Fruit fly (Drosophila melanogaster) whole organism, pupa: Measurements from ENCODE around the gene CG11151.

Source experiments
- CG10348 ChIP-seq: fragments of 200-800 bp; sonication (Bioruptor generic); IDR thresholded peaks from 2 replicates; pipeline ENCODE4 v1.3.6; 2022; ENCODE audit warnings: missing biosample characterization, missing genetic modification characterization
- CG12605 ChIP-seq: fragments of 200-800 bp; sonication (Bioruptor generic); IDR thresholded peaks from 2 replicates; pipeline ENCODE4 v1.3.6; 2022; ENCODE audit warnings: missing biosample characterization, missing genetic modification characterization
- CG13204 ChIP-seq: fragments of 200-800 bp; sonication (Bioruptor generic); optimal IDR thresholded peaks from 2 replicates; lab custom pipeline; 2018; ENCODE audit warnings: missing biosample characterization, mild to moderate bottlenecking, missing genetic modification characterization, moderate library complexity
- CG14655 ChIP-seq: fragments of 200-800 bp; sonication (Bioruptor generic); optimal IDR thresholded peaks from 3 replicates; lab custom pipeline; 2017; ENCODE audit warnings: mild to moderate bottlenecking, missing biosample characterization, missing genetic modification reagents, missing genetic modification characterization
- CG15710 ChIP-seq: fragments of 200-800 bp; sonication (Bioruptor generic); optimal IDR thresholded peaks from 2 replicates; lab custom pipeline; 2018; ENCODE audit warnings: missing biosample characterization, mild to moderate bottlenecking, missing genetic modification characterization, moderate library complexity
- CG17806 ChIP-seq: fragments of 200-800 bp; sonication (Bioruptor generic); optimal IDR thresholded peaks from 2 replicates; lab custom pipeline; 2018; ENCODE audit warnings: missing biosample characterization, mild to moderate bottlenecking, missing genetic modification characterization, moderate library complexity
- CG32121 ChIP-seq: fragments of 200-800 bp; sonication (Bioruptor generic); IDR thresholded peaks from 2 replicates; pipeline ENCODE4 v1.3.6; 2022; ENCODE audit warnings: missing biosample characterization, missing genetic modification characterization
- CG34367 ChIP-seq: fragments of 200-800 bp; sonication (Bioruptor generic); optimal IDR thresholded peaks from 2 replicates; lab custom pipeline; 2018; ENCODE audit warnings: missing biosample characterization, mild to moderate bottlenecking, missing genetic modification characterization
- CG4496 ChIP-seq: fragments of 200-800 bp; sonication (Bioruptor generic); IDR thresholded peaks from 3 replicates; pipeline ENCODE4 v1.3.6; 2022; ENCODE audit warnings: missing biosample characterization, missing genetic modification characterization
- CG8159 ChIP-seq: fragments of 200-800 bp; sonication (Bioruptor generic); optimal IDR thresholded peaks from 3 replicates; lab custom pipeline; 2018; ENCODE audit warnings: missing biosample characterization, mild to moderate bottlenecking, missing genetic modification characterization, moderate library complexity
- CG8301 ChIP-seq: fragments of 200-800 bp; sonication (Bioruptor generic); optimal IDR thresholded peaks from 2 replicates; lab custom pipeline; 2018; ENCODE audit warnings: missing biosample characterization, mild to moderate bottlenecking, missing genetic modification characterization
- CG9948 ChIP-seq: fragments of 200-800 bp; sonication (Bioruptor generic); optimal IDR thresholded peaks from 2 replicates; lab custom pipeline; 2018; ENCODE audit warnings: missing biosample characterization, mild to moderate bottlenecking, missing genetic modification characterization, moderate library complexity
- D1 ChIP-seq: fragments of 200-800 bp; sonication (Bioruptor generic); optimal IDR thresholded peaks from 2 replicates; lab custom pipeline; 2018; ENCODE audit warnings: missing biosample characterization, mild to moderate bottlenecking, missing genetic modification characterization, moderate library complexity
- EcR ChIP-seq: fragments of 200-800 bp; sonication (Bioruptor generic); optimal IDR thresholded peaks from 3 replicates; lab custom pipeline; 2019; ENCODE audit warnings: missing biosample characterization, missing genetic modification characterization, mild to moderate bottlenecking, moderate library complexity, missing genetic modification reagents
- Ets98B ChIP-seq: fragments of 200-800 bp; sonication (Bioruptor generic); IDR thresholded peaks from 2 replicates; pipeline ENCODE4 v1.3.6; 2022; ENCODE audit warnings: missing biosample characterization, missing genetic modification characterization
- Pif1A ChIP-seq: fragments of 200-800 bp; sonication (Bioruptor generic); optimal IDR thresholded peaks from 3 replicates; lab custom pipeline; 2016; ENCODE audit warnings: missing biosample characterization, missing genetic modification characterization
- Pif1B ChIP-seq: fragments of 200-800 bp; sonication (Bioruptor generic); optimal IDR thresholded peaks from 3 replicates; lab custom pipeline; 2016; ENCODE audit warnings: missing biosample characterization, missing genetic modification characterization
- Snoo ChIP-seq: fragments of 200-800 bp; sonication (Bioruptor generic); optimal IDR thresholded peaks from 3 replicates; lab custom pipeline; 2017; ENCODE audit warnings: missing biosample characterization, mild to moderate bottlenecking, missing genetic modification characterization, inconsistent platforms
- fd96Ca ChIP-seq: fragments of 200-800 bp; sonication (Bioruptor generic); IDR thresholded peaks from 3 replicates; pipeline ENCODE4 v1.3.6; 2022; ENCODE audit warnings: missing biosample characterization, missing genetic modification characterization
- gl ChIP-seq: fragments of 200-800 bp; sonication (Bioruptor generic); optimal IDR thresholded peaks from 2 replicates; lab custom pipeline; 2018; ENCODE audit warnings: missing biosample characterization, mild to moderate bottlenecking, missing genetic modification characterization
- rn ChIP-seq: fragments of 200-800 bp; sonication (Bioruptor generic); IDR thresholded peaks from 2 replicates; pipeline ENCODE4 v1.3.6; 2022; ENCODE audit warnings: missing biosample characterization, missing genetic modification characterization

CG11151 gene

DNA sequence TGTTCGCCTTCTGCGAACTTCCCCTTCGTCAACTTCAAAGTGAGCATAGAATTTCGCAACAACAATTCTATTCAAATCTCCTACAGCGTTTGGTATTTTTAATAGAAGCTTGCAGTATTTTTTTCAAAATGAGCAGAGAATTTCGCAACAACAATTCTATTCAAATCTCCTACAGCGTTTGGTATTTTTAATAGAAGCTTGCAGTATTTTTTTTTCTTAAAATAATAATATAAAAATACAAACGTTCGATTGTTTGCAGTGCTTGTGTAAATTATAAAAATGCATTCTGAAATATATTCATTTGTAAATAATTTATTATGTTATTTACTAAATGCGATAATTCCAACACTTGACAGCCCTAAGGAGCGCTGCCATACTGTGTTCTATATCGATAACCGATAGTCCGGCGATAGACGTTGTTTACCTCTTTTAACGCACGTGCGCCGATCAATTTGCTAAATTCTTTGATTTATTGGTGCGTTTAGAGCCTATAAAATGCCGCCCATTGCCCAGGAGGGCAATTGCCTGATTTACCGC, 17.3 kb downstream of the CG11151 start, which contains the start of the genes CG32625 and Rtc1:
TSS of gene CG32625 (minus strand) at position 51 of the 537 bp plus-strand sequence.
TSS of gene Rtc1 (plus strand) at position 404 of the 537 bp plus-strand sequence.
- peak; percentile 42; the same call in 1 of the 2 replicates for TF ChIP-seq Ets98B (GFP tag; lab: Robert Waterston, UW)
- TF ChIP-seq Snoo, result no peak
- TF ChIP-seq CG12605 (GFP tag; lab: Robert Waterston, UW), result no peak
- peak; percentile 7 for TF ChIP-seq CG8159 (tag; lab: Kevin White, UChicago)
- TF ChIP-seq CG17806 (tag; lab: Kevin White, UChicago), result peak; percentile 24
- TF ChIP-seq Pif1A, result peak; percentile 2
- TF ChIP-seq CG15710, result peak; percentile 20

DNA sequence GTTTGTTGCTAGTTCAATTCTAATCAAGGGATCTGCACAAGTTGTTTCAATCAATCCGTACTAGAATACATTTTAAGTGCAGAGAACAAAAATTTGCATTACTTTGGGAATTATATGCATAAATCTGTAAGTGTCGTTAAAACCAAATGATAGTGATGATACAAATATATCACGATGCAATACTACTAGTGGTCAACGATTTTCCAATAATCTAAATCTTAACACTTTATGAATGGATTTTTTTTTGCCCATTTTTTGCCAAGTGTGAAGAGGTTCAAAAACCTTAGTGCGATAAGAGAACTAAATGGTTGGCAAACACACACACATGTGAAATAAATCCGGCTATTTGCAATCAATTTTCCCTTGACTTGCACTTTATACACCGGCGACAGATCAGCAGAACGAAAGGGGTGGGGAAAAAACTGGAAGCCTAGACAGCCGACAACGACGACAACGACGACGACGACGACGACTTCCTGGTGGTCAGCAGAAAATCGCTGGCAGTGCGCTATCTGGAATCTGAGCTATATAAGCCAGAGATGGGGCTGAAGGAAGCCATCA, 19.5 kb downstream of the CG11151 start, which contains the start of gene Yp3:
TSS of gene Yp3 (plus strand) at position 558 of the 561 bp plus-strand sequence.
- TF ChIP-seq CG8159 (tag; lab: Kevin White, UChicago) (no peak), fd96Ca (no peak), CG10348 (GFP tag; lab: Robert Waterston, UW) (no peak), D1 (tag; lab: Kevin White, UChicago) (no peak), Pif1B (GFP tag; lab: Kevin White, UChicago) (no peak), CG12605 (GFP tag; lab: Robert Waterston, UW) (no peak), Pif1A (no peak), CG14655 (GFP tag; lab: Kevin White, UChicago) (no peak), CG15710 (no peak), rn (GFP tag; lab: Robert Waterston, UW) (no peak), CG34367 (tag; lab: Kevin White, UChicago) (no peak), CG32121 (GFP tag; lab: Robert Waterston, UW) (no peak), Snoo (no peak), CG4496 (GFP tag; lab: Robert Waterston, UW) (no peak), CG8301 (tag; lab: Kevin White, UChicago) (no peak), CG9948 (tag; lab: Kevin White, UChicago) (no peak), Ets98B (GFP tag; lab: Robert Waterston, UW) (no peak)

DNA sequence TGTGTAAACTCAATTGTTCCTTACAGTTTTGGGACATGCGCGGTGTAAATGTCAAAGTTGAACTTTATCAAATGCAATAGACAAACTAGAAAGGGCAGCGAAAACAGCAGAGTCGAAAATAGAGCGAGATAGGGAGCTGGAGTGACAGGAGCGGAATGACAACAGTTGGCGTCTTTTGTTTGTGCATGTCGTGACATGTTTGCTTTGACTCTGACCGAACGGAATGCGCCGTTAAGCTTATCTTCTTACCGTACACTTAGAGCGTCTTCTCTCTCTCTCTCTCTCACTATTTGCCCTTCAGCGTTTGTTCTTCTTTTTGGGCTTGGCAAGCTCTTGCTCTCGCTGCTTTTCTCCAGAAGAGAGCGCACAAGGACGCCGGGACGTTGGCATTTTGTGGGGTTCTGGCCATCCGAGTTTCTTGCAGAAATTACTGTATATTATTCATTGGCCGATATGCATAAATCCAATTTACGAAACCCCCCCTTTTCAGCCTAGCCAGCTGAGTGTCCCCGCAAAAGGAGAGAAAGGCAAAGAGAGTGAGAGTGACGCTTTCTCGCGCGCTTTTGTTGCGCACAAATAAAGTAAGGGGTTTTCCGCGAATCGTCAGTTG, 22.3 kb downstream of the CG11151 start:
- TF ChIP-seq CG9948 (tag; lab: Kevin White, UChicago) (no peak), gl (peak; percentile 5)

DNA sequence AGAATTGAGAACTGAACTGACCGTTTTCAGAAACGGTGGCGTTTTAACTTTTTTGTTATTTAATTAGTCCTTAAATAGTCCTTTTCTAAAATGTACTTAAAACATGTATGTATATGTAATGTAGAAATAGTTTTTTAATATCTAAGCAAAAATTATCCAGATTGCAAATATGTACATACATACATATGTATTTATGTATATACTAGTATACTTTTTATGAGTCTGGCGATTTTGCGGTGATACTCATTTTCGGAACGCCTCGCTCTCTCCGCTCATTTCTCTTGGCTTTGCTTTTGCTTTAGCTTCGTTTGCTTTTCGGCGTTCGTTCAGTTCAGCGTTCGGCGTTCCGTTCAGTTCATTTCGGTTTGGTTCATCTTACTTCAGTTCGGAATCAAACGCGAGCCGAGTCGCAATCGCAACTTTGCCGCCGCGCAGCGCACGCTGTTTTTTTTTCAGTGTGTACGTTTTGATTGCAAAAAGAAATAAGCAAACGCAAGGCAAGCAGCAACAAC, 22.9 kb downstream of the CG11151 start, which contains the start of gene rdgB:
TSS of gene rdgB (plus strand) at position 381 of the 512 bp plus-strand sequence.
- peak; percentile 38 for TF ChIP-seq EcR (GFP tag; lab: Kevin White, UChicago)
- peak; percentile 92 for TF ChIP-seq CG14655 (GFP tag; lab: Kevin White, UChicago)
- no peak for TF ChIP-seq D1 (tag; lab: Kevin White, UChicago)
- TF ChIP-seq CG9948 (tag; lab: Kevin White, UChicago), result peak; percentile 81
- TF ChIP-seq CG32121 (GFP tag; lab: Robert Waterston, UW), result peak; percentile 64
- TF ChIP-seq Ets98B (GFP tag; lab: Robert Waterston, UW), result peak; percentile 73
- TF ChIP-seq fd96Ca, result peak; percentile 55; the same call in 1 of the 3 replicates
- TF ChIP-seq gl, result peak; percentile 22
- peak; percentile 83 for TF ChIP-seq CG8301 (tag; lab: Kevin White, UChicago)
- TF ChIP-seq Snoo, result peak; percentile 71
- TF ChIP-seq CG4496 (GFP tag; lab: Robert Waterston, UW), result peak; percentile 69
- peak; percentile 23 for TF ChIP-seq Pif1A
- TF ChIP-seq CG15710, result peak; percentile 81
- peak; percentile 61 for TF ChIP-seq Pif1B (GFP tag; lab: Kevin White, UChicago)
- peak; percentile 66; the same call in 1 of the 2 replicates for TF ChIP-seq CG12605 (GFP tag; lab: Robert Waterston, UW)
- TF ChIP-seq CG10348 (GFP tag; lab: Robert Waterston, UW), result no peak
- TF ChIP-seq CG8159 (tag; lab: Kevin White, UChicago), result peak; percentile 86
- peak; percentile 62 for TF ChIP-seq CG17806 (tag; lab: Kevin White, UChicago)
- TF ChIP-seq CG34367 (tag; lab: Kevin White, UChicago), result peak; percentile 63
- peak; percentile 27; the same call in 1 of the 2 replicates for TF ChIP-seq rn (GFP tag; lab: Robert Waterston, UW)
- TF ChIP-seq CG13204, result peak; percentile 64

DNA sequence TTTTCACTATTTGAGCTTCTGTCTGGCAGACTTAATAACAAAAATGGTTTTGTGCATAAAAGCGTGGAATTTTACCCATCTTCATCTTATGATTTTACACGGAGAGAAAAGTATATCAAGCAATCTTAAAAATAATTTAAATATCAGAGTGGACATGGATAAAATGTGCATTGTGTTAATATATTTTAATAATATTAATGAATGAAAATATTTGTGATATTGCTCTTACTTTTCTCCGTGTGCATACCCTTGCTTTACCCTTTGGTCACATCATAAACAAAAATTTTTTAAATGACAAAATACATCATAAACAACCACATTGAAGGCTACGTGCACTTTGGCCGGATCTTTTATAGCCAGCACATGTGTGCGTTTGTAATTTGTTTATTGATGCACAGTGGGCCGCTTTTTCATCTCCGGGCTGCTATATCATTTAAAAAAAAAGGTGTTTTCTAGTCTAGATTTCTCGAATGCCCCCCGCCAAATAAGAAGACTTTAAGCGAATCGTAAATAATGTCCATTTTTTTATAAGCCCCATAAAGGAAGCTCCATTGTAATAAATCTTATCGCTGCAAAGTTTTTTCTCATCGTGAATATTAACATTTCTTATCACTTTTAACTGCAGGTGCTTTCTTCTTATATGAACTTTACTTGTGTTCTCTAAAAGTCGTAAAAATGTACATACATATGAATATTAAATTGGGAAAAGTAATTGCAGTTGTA, 25.0 kb downstream of the CG11151 start:
- TF ChIP-seq CG13204, result no peak
- TF ChIP-seq CG15710, result peak; percentile 29
- peak; percentile 46 for TF ChIP-seq CG34367 (tag; lab: Kevin White, UChicago)
- TF ChIP-seq CG17806 (tag; lab: Kevin White, UChicago), result peak; percentile 44
- TF ChIP-seq EcR (GFP tag; lab: Kevin White, UChicago), result no peak
- no peak for TF ChIP-seq CG12605 (GFP tag; lab: Robert Waterston, UW)
- TF ChIP-seq rn (GFP tag; lab: Robert Waterston, UW), result 0 out of 2 replicates have a peak, but pooled peaks have one; percentile 31
- TF ChIP-seq CG14655 (GFP tag; lab: Kevin White, UChicago), result peak; percentile 50
- peak; percentile 58; the same call in 1 of the 3 replicates for TF ChIP-seq fd96Ca
- 0 out of 2 replicates have a peak, but pooled peaks have one; percentile 48 for TF ChIP-seq Ets98B (GFP tag; lab: Robert Waterston, UW)
- TF ChIP-seq Pif1B (GFP tag; lab: Kevin White, UChicago), result peak; percentile 4
- TF ChIP-seq CG32121 (GFP tag; lab: Robert Waterston, UW), result peak; percentile 38
- peak; percentile 39 for TF ChIP-seq D1 (tag; lab: Kevin White, UChicago)
- TF ChIP-seq Snoo, result peak; percentile 20
- TF ChIP-seq CG8159 (tag; lab: Kevin White, UChicago), result peak; percentile 37
- TF ChIP-seq gl, result no peak
- TF ChIP-seq CG4496 (GFP tag; lab: Robert Waterston, UW), result peak; percentile 58; the same call in 2 of the 3 replicates
- no peak for TF ChIP-seq Pif1A
- TF ChIP-seq CG8301 (tag; lab: Kevin White, UChicago), result peak; percentile 45
- no peak for TF ChIP-seq CG10348 (GFP tag; lab: Robert Waterston, UW)
- TF ChIP-seq CG9948 (tag; lab: Kevin White, UChicago), result peak; percentile 47
